Worm (Caenorhabditis elegans): ENCODE data around the gene pfd-5.

pfd-5 gene

DNA sequence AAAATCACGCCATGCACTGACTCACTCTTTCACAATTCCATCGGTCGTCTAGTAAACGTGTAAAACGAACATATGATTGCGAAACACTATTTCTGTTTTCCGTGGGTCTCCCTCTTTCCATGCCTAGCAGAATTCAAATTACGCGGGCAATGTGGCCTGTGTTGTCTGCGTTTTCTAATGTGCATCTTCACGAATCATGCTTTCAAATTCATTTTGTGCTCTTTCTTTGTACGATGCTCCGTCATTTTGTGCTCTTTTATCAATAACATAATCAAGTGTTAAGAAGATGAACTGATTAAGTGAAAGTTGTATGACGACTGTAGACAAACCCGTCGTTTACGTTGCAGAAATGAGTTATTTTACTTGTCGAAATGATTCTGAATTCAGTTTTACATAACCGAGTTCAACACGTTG is 32.9 kb downstream of the pfd-5 start (continued):
- TF ChIP-seq ceh-32 (tag; optimal IDR thresholded peaks at IDR 0.05; ENCODE audit: poor library complexity) (no peak), unc-130 (GFP tag; optimal IDR thresholded peaks at IDR 0.05) (no peak), rbr-2 (tag; optimal IDR thresholded peaks at IDR 0.05) (peak; percentile 19), ctbp-1 (GFP tag; IDR thresholded peaks at IDR 0.05) (no peak), zag-1 (tag; optimal IDR thresholded peaks at IDR 0.05) (no peak), vab-7 (GFP tag; IDR thresholded peaks at IDR 0.05) (no peak), unc-62 (GFP tag; optimal IDR thresholded peaks at IDR 0.05 in 1 of 2) (peak in 1 of 2 experiments; percentile 38), unc-62 (tag; optimal IDR thresholded peaks at IDR 0.05) (no peak), lsy-2 (tag; optimal IDR thresholded peaks at IDR 0.05) (peak in 1 of 2 experiments; percentile 70), ztf-11 (tag; optimal IDR thresholded peaks at IDR 0.05) (no peak), lim-7 (GFP tag; IDR thresholded peaks at IDR 0.05) (no peak), sdz-12 (GFP tag; optimal IDR thresholded peaks at IDR 0.05) (no peak), nhr-48 (tag; optimal IDR thresholded peaks at IDR 0.05) (peak; percentile 60)

DNA sequence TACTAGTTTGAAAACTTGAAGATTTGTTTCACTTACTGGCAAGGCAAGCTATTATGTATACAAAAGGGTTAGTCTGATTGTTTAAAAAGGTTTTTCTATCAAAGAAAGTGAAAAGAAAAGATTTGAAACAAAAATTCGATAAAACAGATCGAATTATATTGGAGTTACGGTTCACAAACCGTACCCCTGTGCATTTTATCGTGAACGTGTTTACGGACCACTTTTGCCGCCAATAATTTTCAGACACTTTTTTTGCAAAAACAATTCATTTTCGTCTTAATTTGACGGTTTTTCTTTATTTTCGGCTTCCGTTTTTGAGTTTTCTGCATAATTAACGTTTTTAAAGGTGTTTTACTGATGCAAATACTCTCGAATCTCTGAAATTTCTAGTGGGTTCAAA is 33.4 kb downstream of the pfd-5 start:
- TF ChIP-seq mxl-2 (GFP tag; conservative IDR thresholded peaks at IDR 0.05) (no peak), unc-130 (GFP tag; optimal IDR thresholded peaks at IDR 0.05) (peak; percentile 19)

DNA sequence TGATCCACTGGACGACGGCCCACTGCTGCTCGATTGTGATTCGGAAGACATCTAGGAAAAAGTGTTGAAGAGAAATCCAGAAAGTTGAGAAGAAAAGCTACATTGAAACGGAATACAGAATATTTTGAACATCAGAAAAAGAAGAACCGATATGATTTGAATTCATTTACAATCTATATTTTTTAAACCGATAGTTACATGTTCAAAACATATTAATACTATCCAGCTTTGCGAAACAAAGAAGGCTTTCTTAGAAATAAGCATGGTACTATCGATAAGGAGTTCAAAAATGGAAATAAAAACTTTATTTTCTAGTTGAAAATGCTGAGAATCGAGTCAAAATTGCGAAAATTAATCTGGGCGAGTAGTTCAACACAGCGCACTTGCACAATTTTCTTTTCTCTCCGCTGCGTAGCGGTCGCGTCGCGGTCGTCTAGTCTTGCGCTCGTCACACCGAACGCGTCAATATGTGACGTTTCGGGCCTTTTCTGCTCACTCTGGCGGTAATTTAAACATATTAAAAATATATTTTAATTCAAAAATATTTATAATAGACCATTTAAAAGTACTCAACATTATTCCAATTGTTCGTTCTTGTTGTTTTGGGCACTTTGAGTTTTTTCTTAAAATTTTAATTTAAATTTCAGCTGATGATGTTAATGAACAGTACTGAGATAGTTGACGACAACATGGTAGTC is 36.5 kb downstream of the pfd-5 start, which contains the start of the genes syf-2 and K04G7.1:
syf-2 (minus strand) TSS at position 51 of the 698 bp plus-strand sequence.
K04G7.1 (plus strand) TSS at position 648 of the 698 bp plus-strand sequence.
- TF ChIP-seq daf-19 (GFP tag; conservative IDR thresholded peaks at IDR 0.05) (no peak), set-16 (GFP tag; IDR thresholded peaks at IDR 0.05) (peak; percentile 27; the same call in 1 of the 2 replicates), unc-130 (GFP tag; optimal IDR thresholded peaks at IDR 0.05) (peak; percentile 76), saeg-2 (GFP tag; IDR thresholded peaks at IDR 0.05) (peak; percentile 74; the same call in 1 of the 2 replicates), Y48G9A.11 (GFP tag; IDR thresholded peaks at IDR 0.05) (0 out of 2 replicates have a peak, but pooled peaks have one; percentile 37), F49E8.2 (tag; optimal IDR thresholded peaks at IDR 0.05; ENCODE audit: borderline replicate concordance) (peak; percentile 6), mxl-3 (GFP tag; optimal IDR thresholded peaks at IDR 0.05) (peak; percentile 27), fos-1 (tag; optimal IDR thresholded peaks at IDR 0.05) (no peak), pha-4 (GFP tag; IDR thresholded peaks at IDR 0.05) (peak; percentile 86), pha-4 (tag; optimal IDR thresholded peaks at IDR 0.05) (no peak), madf-9 (GFP tag; conservative IDR thresholded peaks at IDR 0.05) (peak; percentile 42; the same call in 1 of the 2 replicates), tag-97 (GFP tag; IDR thresholded peaks at IDR 0.05) (no peak), lim-7 (GFP tag; IDR thresholded peaks at IDR 0.05) (no peak), egl-43 (GFP tag; IDR thresholded peaks at IDR 0.05) (peak; percentile 67; the same call in 1 of the 2 replicates), T26A8.4 (GFP tag; IDR thresholded peaks at IDR 0.05) (peak; percentile 59; the same call in 1 of the 2 replicates), F44E2.7 (GFP tag; IDR thresholded peaks at IDR 0.05) (no peak), hlh-30 (tag; optimal IDR thresholded peaks at IDR 0.05; ENCODE audit: insufficient read depth) (peak; percentile 94), ceh-20 (GFP tag; IDR thresholded peaks at IDR 0.05) (peak; percentile 66; the same call in 1 of the 2 replicates), snpc-1.2 (GFP tag; IDR thresholded peaks at IDR 0.05) (no peak), mdl-1 (tag; optimal IDR thresholded peaks at IDR 0.05) (peak in 1 of 2 experiments; percentile 48), daf-8 (GFP tag; IDR thresholded peaks at IDR 0.05) (no peak), lin-15B (tag; optimal IDR thresholded peaks at IDR 0.05) (peak; percentile 79), dpl-1 (GFP tag; optimal IDR thresholded peaks at IDR 0.05) (peak; percentile 95), nhr-102 (tag; optimal IDR thresholded peaks at IDR 0.05) (peak; percentile 48), Y5F2A.4 (GFP tag; optimal IDR thresholded peaks at IDR 0.05) (no peak), T20F7.1 (GFP tag; optimal IDR thresholded peaks at IDR 0.05) (peak; percentile 91), mes-2 (tag; optimal IDR thresholded peaks at IDR 0.05; ENCODE audit: poor library complexity, severe bottlenecking) (peak; percentile 91), lin-39 (tag; optimal IDR thresholded peaks at IDR 0.05) (no peak), vab-7 (GFP tag; IDR thresholded peaks at IDR 0.05) (peak; percentile 47; the same call in 1 of the 2 replicates), lin-38 (GFP tag; IDR thresholded peaks at IDR 0.05) (peak; percentile 91), ZK546.5 (tag; optimal IDR thresholded peaks at IDR 0.05) (peak in 1 of 2 experiments; percentile 18), nhr-6 (tag; optimal IDR thresholded peaks at IDR 0.05) (peak; percentile 78), zip-2 (tag; optimal IDR thresholded peaks at IDR 0.05) (no peak), ZK337.2 (GFP tag; IDR thresholded peaks at IDR 0.05) (no peak), Y75B8A.6 (GFP tag; IDR thresholded peaks at IDR 0.05) (no peak)
